Worm (Caenorhabditis elegans): ENCODE measurements around the gene paf-2.

paf-2 gene

DNA sequence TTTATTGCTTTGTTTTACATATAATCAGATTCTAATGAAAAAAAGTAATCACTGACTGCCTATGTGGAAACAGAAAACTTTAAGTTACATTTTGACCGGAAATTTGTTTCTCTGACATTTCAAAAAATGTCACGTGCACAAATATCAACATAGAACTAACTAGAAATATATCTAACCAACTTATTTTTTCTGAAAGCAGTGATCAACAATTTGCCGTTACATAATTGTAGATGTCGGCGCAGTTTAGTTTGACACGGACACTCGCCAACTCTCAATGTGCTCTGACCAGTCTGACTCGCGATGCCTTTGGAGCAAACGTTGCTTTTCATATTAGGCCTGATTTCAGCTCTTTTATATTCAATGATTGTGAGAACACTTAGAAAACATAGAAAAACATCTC, 40.8 kb downstream of the paf-2 start, which contains the start of gene srv-6:
TSS of gene srv-6 (plus strand) at position 301 of the 400 bp plus-strand sequence.
- TF ChIP-seq elt-3 (tag; optimal IDR thresholded peaks at IDR 0.05) (no peak), ztf-4 (tag; optimal IDR thresholded peaks at IDR 0.05) (no peak), ceh-9 (tag; optimal IDR thresholded peaks at IDR 0.05) (no peak)

DNA sequence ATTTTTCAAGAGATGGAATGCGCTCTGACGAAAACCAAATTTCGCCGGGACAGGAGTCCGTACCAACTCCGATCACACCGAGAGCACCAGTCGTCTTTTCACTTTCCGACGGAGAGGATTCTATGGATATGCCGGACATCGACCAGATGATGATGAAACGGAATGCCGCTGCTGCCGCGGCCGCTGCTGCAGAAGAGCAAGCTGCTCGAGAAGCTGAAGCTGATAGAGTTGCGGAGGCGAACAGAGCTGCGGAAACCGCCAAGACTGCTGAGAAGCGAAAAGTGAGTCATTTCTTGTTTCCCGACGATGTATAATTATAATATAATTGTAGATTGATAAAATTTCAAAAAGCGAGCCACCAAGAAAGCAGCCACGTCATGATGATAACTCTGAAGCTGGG, 42.2 kb downstream of the paf-2 start:
- TF ChIP-seq snpc-4 (tag; optimal IDR thresholded peaks at IDR 0.05) (no peak), nfya-1 (tag; optimal IDR thresholded peaks at IDR 0.05; ENCODE audit: insufficient read depth) (no peak), jun-1 (tag; optimal IDR thresholded peaks at IDR 0.05) (no peak), mdl-1 (tag; optimal IDR thresholded peaks at IDR 0.05) (no peak), unc-39 (tag; optimal IDR thresholded peaks at IDR 0.05) (no peak), ztf-11 (tag; optimal IDR thresholded peaks at IDR 0.05) (no peak), lin-15B (tag; optimal IDR thresholded peaks at IDR 0.05) (no peak), ama-1 (optimal IDR thresholded peaks at IDR 0.05) (no peak), unc-62 (GFP tag; optimal IDR thresholded peaks at IDR 0.05) (no peak), nhr-25 (tag; optimal IDR thresholded peaks at IDR 0.05) (no peak)

DNA sequence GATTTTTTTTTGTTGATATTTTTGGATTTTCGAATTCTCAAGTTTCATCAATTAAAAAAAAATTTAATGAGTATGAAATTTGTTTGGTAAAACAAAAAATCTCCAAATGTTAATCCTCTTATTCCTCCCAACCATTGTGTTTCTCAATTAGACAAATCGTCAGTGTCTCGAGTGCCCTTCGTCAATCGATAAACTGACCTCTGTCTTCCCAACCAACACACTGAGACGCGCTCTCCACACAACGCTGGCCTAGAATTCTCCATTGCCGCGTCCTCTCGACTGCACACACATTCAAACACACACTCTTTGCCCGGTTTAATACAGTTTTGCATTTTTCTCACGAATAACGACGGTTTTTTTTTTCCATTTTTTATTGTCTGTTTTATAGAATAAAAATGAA, 42.8 kb downstream of the paf-2 start, which contains the start of gene taf-11.1:
TSS of gene taf-11.1 (plus strand) at position 389 of the 400 bp plus-strand sequence.
- TF ChIP-seq sea-2 (GFP tag; optimal IDR thresholded peaks at IDR 0.05) = no peak
- no peak for TF ChIP-seq eor-1 (tag; optimal IDR thresholded peaks at IDR 0.05)
- TF ChIP-seq nhr-25 (tag; optimal IDR thresholded peaks at IDR 0.05) = peak; percentile 71
- TF ChIP-seq ceh-28 (tag; optimal IDR thresholded peaks at IDR 0.05) = peak; percentile 72
- peak; percentile 32 for TF ChIP-seq pha-4 (tag; optimal IDR thresholded peaks at IDR 0.05)
- peak; percentile 45 for TF ChIP-seq nfya-1 (tag; optimal IDR thresholded peaks at IDR 0.05; ENCODE audit: insufficient read depth)
- peak; percentile 18 for TF ChIP-seq lin-39 (tag; optimal IDR thresholded peaks at IDR 0.05)
- TF ChIP-seq pqm-1 (tag; optimal IDR thresholded peaks at IDR 0.05) = no peak
- no peak for TF ChIP-seq egl-5 (tag; optimal IDR thresholded peaks at IDR 0.05)
- peak; percentile 3 for TF ChIP-seq hmg-11 (tag; optimal IDR thresholded peaks at IDR 0.05)
- peak; percentile 41 for TF ChIP-seq nhr-23 (tag; optimal IDR thresholded peaks at IDR 0.05)

- TF ChIP-seq mdl-1 (tag; optimal IDR thresholded peaks at IDR 0.05) (no peak), eor-1 (tag; optimal IDR thresholded peaks at IDR 0.05) (no peak), nhr-237 (tag; optimal IDR thresholded peaks at IDR 0.05) (no peak), fos-1 (tag; optimal IDR thresholded peaks at IDR 0.05) (no peak), ceh-82 (tag; optimal IDR thresholded peaks at IDR 0.05) (no peak), lin-15B (tag; optimal IDR thresholded peaks at IDR 0.05) (no peak)
Observed at ce11 chrX:4252047-4252446, 45.5 kb downstream of the paf-2 start, which contains the start of gene srv-5. Gene srv-5, plus strand, starts transcription at chrX:4252347.

- no peak for TF ChIP-seq unc-39 (tag; optimal IDR thresholded peaks at IDR 0.05)
- TF ChIP-seq nhr-67 (tag; optimal IDR thresholded peaks at IDR 0.05) = no peak
- no peak for TF ChIP-seq lin-15B (tag; optimal IDR thresholded peaks at IDR 0.05)
- TF ChIP-seq nhr-43 (tag; optimal IDR thresholded peaks at IDR 0.05; ENCODE audit: poor library complexity, severe bottlenecking) = no peak
- TF ChIP-seq aly-2 (tag; optimal IDR thresholded peaks at IDR 0.05) = no peak
- TF ChIP-seq nhr-77 (tag; optimal IDR thresholded peaks at IDR 0.05) = no peak
- no peak for TF ChIP-seq nhr-25 (tag; optimal IDR thresholded peaks at IDR 0.05)
Observed at ce11 chrX:4248949-4249348, 48.6 kb downstream of the paf-2 start, which contains the start of gene hlh-13. Gene hlh-13, plus strand, starts transcription at chrX:4249249.

ce11 chrX:4248417-4248816, 49.1 kb downstream of the paf-2 start:
- TF ChIP-seq fkh-2 (tag; optimal IDR thresholded peaks at IDR 0.05) (no peak), elt-2 (tag; optimal IDR thresholded peaks at IDR 0.05) (peak; percentile 57), ceh-16 (tag; optimal IDR thresholded peaks at IDR 0.05) (no peak), ceh-9 (tag; optimal IDR thresholded peaks at IDR 0.05) (no peak), pqm-1 (tag; optimal IDR thresholded peaks at IDR 0.05) (peak; percentile 48), lin-15B (tag; optimal IDR thresholded peaks at IDR 0.05) (no peak), ztf-4 (tag; optimal IDR thresholded peaks at IDR 0.05) (no peak), nhr-43 (tag; optimal IDR thresholded peaks at IDR 0.05; ENCODE audit: poor library complexity, severe bottlenecking) (no peak), nhr-67 (tag; optimal IDR thresholded peaks at IDR 0.05) (no peak), pha-4 (tag; optimal IDR thresholded peaks at IDR 0.05) (peak; percentile 90), elt-3 (tag; optimal IDR thresholded peaks at IDR 0.05) (no peak), ztf-11 (tag; optimal IDR thresholded peaks at IDR 0.05) (no peak), elt-1 (tag; optimal IDR thresholded peaks at IDR 0.05) (no peak), zag-1 (tag; optimal IDR thresholded peaks at IDR 0.05) (no peak), eor-1 (tag; optimal IDR thresholded peaks at IDR 0.05) (no peak), mml-1 (tag; optimal IDR thresholded peaks at IDR 0.05) (no peak), fkh-10 (GFP tag; optimal IDR thresholded peaks at IDR 0.05) (no peak), ceh-82 (tag; optimal IDR thresholded peaks at IDR 0.05) (no peak), hmg-11 (tag; optimal IDR thresholded peaks at IDR 0.05) (no peak), sea-2 (GFP tag; optimal IDR thresholded peaks at IDR 0.05) (no peak), egl-5 (tag; optimal IDR thresholded peaks at IDR 0.05) (no peak), mdl-1 (tag; optimal IDR thresholded peaks at IDR 0.05) (no peak)
